Fruit fly (Drosophila melanogaster): ENCODE results near the gene Sos.

dm6 chr2L:13827557-13827956 lies 13.9 kb downstream of the Sos start, which contains the start of gene PolG1:
- TF ChIP-seq dmrt93B (GFP tag; optimal IDR thresholded peaks at IDR 0.05) (no peak), dsf (GFP tag; optimal IDR thresholded peaks at IDR 0.05; ENCODE audit: borderline replicate concordance) (no peak), foxo (GFP tag; optimal IDR thresholded peaks at IDR 0.05) (no peak), fru (GFP tag; optimal IDR thresholded peaks at IDR 0.05) (no peak), Abd-B (GFP tag; optimal IDR thresholded peaks at IDR 0.05) (no peak), OdsH (GFP tag; optimal IDR thresholded peaks at IDR 0.05) (no peak), CG32264 (GFP tag; optimal IDR thresholded peaks at IDR 0.05) (no peak), h (GFP tag; optimal IDR thresholded peaks at IDR 0.05) (no peak), CG9705 (GFP tag; optimal IDR thresholded peaks at IDR 0.05) (no peak)
